Worm (Caenorhabditis elegans): Measurements from ENCODE around the gene kgb-1.

Gene kgb-1

ce11 chrIV:443622-444021 lies 33.8 kb upstream of the kgb-1 start, which contains the start of gene mrpl-55 (continued):
- no peak for TF ChIP-seq F37B4.10 (GFP tag; IDR thresholded peaks at IDR 0.05)
- no peak for TF ChIP-seq nhr-80 (tag; optimal IDR thresholded peaks at IDR 0.05)
- TF ChIP-seq ztf-28 (GFP tag; IDR thresholded peaks at IDR 0.05): no peak
- peak; percentile 73 for TF ChIP-seq hmg-1.2 (GFP tag; IDR thresholded peaks at IDR 0.05)
- no peak for TF ChIP-seq akir-1 (GFP tag; optimal IDR thresholded peaks at IDR 0.05)
- no peak for TF ChIP-seq hlh-12 (tag; optimal IDR thresholded peaks at IDR 0.05)
- TF ChIP-seq ceh-58 (GFP tag; IDR thresholded peaks at IDR 0.05): no peak
- no peak for TF ChIP-seq hlh-26 (GFP tag; conservative IDR thresholded peaks at IDR 0.05)
- no peak for TF ChIP-seq F55B11.4 (tag; optimal IDR thresholded peaks at IDR 0.05; ENCODE audit: borderline replicate concordance, insufficient read depth)
- no peak for TF ChIP-seq sdz-38 (tag; optimal IDR thresholded peaks at IDR 0.05)
- no peak for TF ChIP-seq mxl-1 (tag; optimal IDR thresholded peaks at IDR 0.05)
- TF ChIP-seq ama-1 (optimal IDR thresholded peaks at IDR 0.05): no peak
- TF ChIP-seq ama-1 (GFP tag; optimal IDR thresholded peaks at IDR 0.05): no peak
- no peak for TF ChIP-seq F52B5.7 (tag; optimal IDR thresholded peaks at IDR 0.05)
- TF ChIP-seq sea-2 (GFP tag; IDR thresholded peaks at IDR 0.05): no peak
- TF ChIP-seq athp-1 (tag; optimal IDR thresholded peaks at IDR 0.05): peak; percentile 49
- 0 out of 2 replicates have a peak, but pooled peaks have one; percentile 8 for TF ChIP-seq aptf-2 (GFP tag; conservative IDR thresholded peaks at IDR 0.05)
- no peak for TF ChIP-seq egl-18 (GFP tag; IDR thresholded peaks at IDR 0.05)
- TF ChIP-seq let-526 (GFP tag; IDR thresholded peaks at IDR 0.05): no peak
- no peak for TF ChIP-seq Y53G8AR.9 (GFP tag; conservative IDR thresholded peaks at IDR 0.05)
- no peak for TF ChIP-seq lin-26 (GFP tag; IDR thresholded peaks at IDR 0.05)
- no peak for TF ChIP-seq ztf-18 (tag; optimal IDR thresholded peaks at IDR 0.05)
- TF ChIP-seq madf-6 (GFP tag; IDR thresholded peaks at IDR 0.05): 0 out of 2 replicates have a peak, but pooled peaks have one; percentile 27
- no peak for TF ChIP-seq B0261.1 (tag; optimal IDR thresholded peaks at IDR 0.05)
- no peak for TF ChIP-seq rec-8 (tag; optimal IDR thresholded peaks at IDR 0.05)
- TF ChIP-seq dpl-1 (GFP tag; optimal IDR thresholded peaks at IDR 0.05): peak; percentile 84
- no peak for TF ChIP-seq ztf-3 (GFP tag; optimal IDR thresholded peaks at IDR 0.05)
- TF ChIP-seq hrde-1 (tag; optimal IDR thresholded peaks at IDR 0.05; ENCODE audit: borderline replicate concordance): no peak
- TF ChIP-seq ceh-79 (tag; optimal IDR thresholded peaks at IDR 0.05): no peak
- no peak for TF ChIP-seq tbx-9 (tag; optimal IDR thresholded peaks at IDR 0.05; ENCODE audit: borderline replicate concordance)

ce11 chrIV:440509-440908 lies 30.7 kb upstream of the kgb-1 start, which contains the start of gene hum-8:
TSS of gene hum-8 (minus strand) at chrIV:440554.
- TF ChIP-seq nhr-80 (tag; optimal IDR thresholded peaks at IDR 0.05) (peak; percentile 83), pha-4 (tag; optimal IDR thresholded peaks at IDR 0.05) (peak; percentile 58), bed-1 (GFP tag; IDR thresholded peaks at IDR 0.05) (no peak)

- TF ChIP-seq unc-62 (GFP tag; optimal IDR thresholded peaks at IDR 0.05): no peak
- TF ChIP-seq hlh-12 (tag; optimal IDR thresholded peaks at IDR 0.05): no peak
- TF ChIP-seq ceh-27 (GFP tag; optimal IDR thresholded peaks at IDR 0.05): no peak
- no peak for TF ChIP-seq sptf-2 (GFP tag; optimal IDR thresholded peaks at IDR 0.05)
- TF ChIP-seq nhr-27 (tag; optimal IDR thresholded peaks at IDR 0.05): no peak
- no peak for TF ChIP-seq Y67H2A.10 (GFP tag; conservative IDR thresholded peaks at IDR 0.05)
- TF ChIP-seq lin-26 (GFP tag; IDR thresholded peaks at IDR 0.05): no peak
- TF ChIP-seq let-607 (tag; optimal IDR thresholded peaks at IDR 0.05): no peak
- no peak for TF ChIP-seq lin-54 (GFP tag; optimal IDR thresholded peaks at IDR 0.05)
- no peak for TF ChIP-seq rcor-1 (GFP tag; IDR thresholded peaks at IDR 0.05)
- no peak for TF ChIP-seq B0035.1 (tag; optimal IDR thresholded peaks at IDR 0.05)
- no peak for TF ChIP-seq ama-1 (optimal IDR thresholded peaks at IDR 0.05)
- no peak for TF ChIP-seq ama-1 (GFP tag; optimal IDR thresholded peaks at IDR 0.05)
- TF ChIP-seq athp-1 (tag; optimal IDR thresholded peaks at IDR 0.05): no peak
- no peak for TF ChIP-seq ztf-6 (GFP tag; IDR thresholded peaks at IDR 0.05)
These were observed 28.5 kb upstream of the kgb-1 start for ce11 chrIV:438384-438783.

Measured in whole organism, young adult.